Worm (Caenorhabditis elegans) whole organism, young adult: ENCODE data around the gene C24H10.2.

ENCODE experiments used
- B0035.1 ChIP-seq: sonication (generic microtip); optimal IDR thresholded peaks from 2 replicates; lab custom pipeline; 2016; ENCODE audit warnings: missing genetic modification characterization, mild to moderate bottlenecking, missing compliant biosample characterization, missing genotype, missing genetic modification reagents
- B0336.3 ChIP-seq: fragments of 200-800 bp; sonication (Bioruptor generic); IDR thresholded peaks from 2 replicates; pipeline ENCODE4 v1.3.6; 2022; ENCODE audit warnings: missing genetic modification characterization, missing compliant biosample characterization
- F33H1.4 ChIP-seq: fragments of 200-800 bp; sonication (Bioruptor generic); IDR thresholded peaks from 2 replicates; pipeline ENCODE4 v1.3.6; 2022; ENCODE audit warnings: missing genetic modification reagents, missing genetic modification characterization, missing compliant biosample characterization
- F37B4.10 ChIP-seq: fragments of 200-800 bp; sonication (Bioruptor generic); IDR thresholded peaks from 2 replicates; pipeline ENCODE4 v1.3.6; 2022; ENCODE audit warnings: missing genetic modification characterization, missing compliant biosample characterization
- F49E8.2 ChIP-seq: sonication (generic microtip); optimal IDR thresholded peaks from 3 replicates; lab custom pipeline; 2017; ENCODE audit warnings: missing genetic modification characterization, mild to moderate bottlenecking, missing compliant biosample characterization, antibody characterized with exemption, moderate library complexity; ENCODE audit not compliant: insufficient read depth
- F52B5.7 ChIP-seq: sonication (generic microtip); optimal IDR thresholded peaks from 2 replicates; lab custom pipeline; 2016; ENCODE audit warnings: mild to moderate bottlenecking, missing genetic modification characterization, missing compliant biosample characterization
- F57A8.1 ChIP-seq: fragments of 200-800 bp; sonication (Bioruptor generic); optimal IDR thresholded peaks from 2 replicates; lab custom pipeline; 2018; ENCODE audit warnings: mild to moderate bottlenecking, missing genetic modification characterization, moderate library complexity, missing compliant biosample characterization
- K12H6.12 ChIP-seq: fragments of 200-800 bp; sonication (Bioruptor generic); optimal IDR thresholded peaks from 2 replicates; lab custom pipeline; 2018; ENCODE audit warnings: mild to moderate bottlenecking, missing genetic modification characterization, missing compliant biosample characterization
- T07F8.4 ChIP-seq: sonication (generic microtip); optimal IDR thresholded peaks from 2 replicates; lab custom pipeline; 2016; ENCODE audit warnings: mild to moderate bottlenecking, missing genetic modification characterization, moderate library complexity, missing compliant biosample characterization
- T26A5.8 ChIP-seq: sonication (generic microtip); optimal IDR thresholded peaks from 2 replicates; lab custom pipeline; 2016; ENCODE audit warnings: missing genetic modification characterization, missing compliant biosample characterization
- Y53G8AR.9 ChIP-seq: fragments of 200-800 bp; sonication (Bioruptor generic); conservative IDR thresholded peaks from 2 replicates; pipeline ENCODE4 v1.3.6; 2022; ENCODE audit warnings: missing genetic modification reagents, missing genetic modification characterization, missing compliant biosample characterization
- Y56A3A.18 ChIP-seq: fragments of 200-800 bp; sonication (Bioruptor generic); IDR thresholded peaks from 2 replicates; pipeline ENCODE4 v1.3.6; 2022; ENCODE audit warnings: missing genetic modification reagents, missing genetic modification characterization, missing compliant biosample characterization
- ZK185.1 ChIP-seq: sonication (generic microtip); optimal IDR thresholded peaks from 2 replicates; lab custom pipeline; 2016; ENCODE audit warnings: mild to moderate bottlenecking, missing genetic modification characterization, missing compliant biosample characterization; ENCODE audit not compliant: poor library complexity, severe bottlenecking
- akir-1 ChIP-seq: fragments of 200-800 bp; sonication (Bioruptor generic); optimal IDR thresholded peaks from 2 replicates; lab custom pipeline; 2018; ENCODE audit warnings: mild to moderate bottlenecking, missing genetic modification characterization, moderate library complexity, missing compliant biosample characterization
- aptf-3 ChIP-seq: fragments of 200-800 bp; sonication (Bioruptor generic); IDR thresholded peaks from 2 replicates; pipeline ENCODE4 v1.3.6; 2022; ENCODE audit warnings: missing genetic modification characterization, missing compliant biosample characterization
- attf-5 ChIP-seq: fragments of 200-800 bp; sonication (Bioruptor generic); optimal IDR thresholded peaks from 2 replicates; lab custom pipeline; 2018; ENCODE audit warnings: mild to moderate bottlenecking, missing genetic modification characterization, missing compliant biosample characterization
- bed-1 ChIP-seq: fragments of 200-800 bp; sonication (Bioruptor generic); IDR thresholded peaks from 2 replicates; pipeline ENCODE4 v1.3.6; 2022; ENCODE audit warnings: missing genetic modification reagents, missing genetic modification characterization, missing compliant biosample characterization
- cebp-1 ChIP-seq, 2 experiments: fragments of 200-800 bp in 1 of 2; sonication (Bioruptor generic) in 1 of 2; sonication (generic microtip) in 1 of 2; IDR thresholded peaks in 1 of 2; optimal IDR thresholded peaks in 1 of 2; 2 replicates each; pipeline versions ENCODE4 v1.3.6 to Lab custom; 2017 to 2022; ENCODE audit warnings: missing compliant biosample characterization in 2 of 2, missing genetic modification characterization in 2 of 2, mild to moderate bottlenecking in 1 of 2, missing genetic modification reagents in 1 of 2, moderate library complexity in 1 of 2
- cebp-2 ChIP-seq: fragments of 200-800 bp; sonication (Bioruptor generic); IDR thresholded peaks from 2 replicates; pipeline ENCODE4 v1.3.6; 2022; ENCODE audit warnings: missing genetic modification characterization, missing compliant biosample characterization
- ceh-40 ChIP-seq: fragments of 200-800 bp; sonication (Bioruptor generic); IDR thresholded peaks from 2 replicates; pipeline ENCODE4 v1.3.6; 2022; ENCODE audit warnings: missing genetic modification characterization, missing compliant biosample characterization
- chd-7 ChIP-seq: sonication (generic microtip); optimal IDR thresholded peaks from 2 replicates; lab custom pipeline; 2016; ENCODE audit warnings: mild to moderate bottlenecking, missing genetic modification characterization, moderate library complexity, missing compliant biosample characterization
- dpff-1 ChIP-seq: sonication (generic microtip); optimal IDR thresholded peaks from 2 replicates; lab custom pipeline; 2017; ENCODE audit warnings: mild to moderate bottlenecking, missing genetic modification characterization, missing compliant biosample characterization
- egl-44 ChIP-seq: fragments of 200-800 bp; sonication (Bioruptor generic); IDR thresholded peaks from 2 replicates; pipeline ENCODE4 v1.3.6; 2022; ENCODE audit warnings: missing genetic modification reagents, missing genetic modification characterization, missing compliant biosample characterization
- egrh-3 ChIP-seq: fragments of 200-800 bp; sonication (Bioruptor generic); IDR thresholded peaks from 2 replicates; pipeline ENCODE4 v1.3.6; 2022; ENCODE audit warnings: missing genetic modification reagents, missing genetic modification characterization, missing compliant biosample characterization
- ets-4 ChIP-seq: fragments of 200-800 bp; sonication (Bioruptor generic); optimal IDR thresholded peaks from 2 replicates; lab custom pipeline; 2018; ENCODE audit warnings: mild to moderate bottlenecking, missing genetic modification characterization, missing compliant biosample characterization
- him-1 ChIP-seq: sonication (generic microtip); optimal IDR thresholded peaks from 2 replicates; lab custom pipeline; 2016; ENCODE audit warnings: missing genotype, missing genetic modification reagents, missing genetic modification characterization, missing compliant biosample characterization
- lag-1 ChIP-seq: fragments of 200-800 bp; sonication (Bioruptor generic); IDR thresholded peaks from 2 replicates; pipeline ENCODE4 v1.3.6; 2022; ENCODE audit warnings: missing genetic modification reagents, missing genetic modification characterization, missing compliant biosample characterization
- lin-40 ChIP-seq: sonication (generic microtip); optimal IDR thresholded peaks from 2 replicates; lab custom pipeline; 2016; ENCODE audit warnings: missing genetic modification characterization, mild to moderate bottlenecking, missing compliant biosample characterization, missing genotype, missing genetic modification reagents
- lsy-27 ChIP-seq: sonication (generic microtip); optimal IDR thresholded peaks from 2 replicates; lab custom pipeline; 2017; ENCODE audit warnings: missing genetic modification characterization, mild to moderate bottlenecking, missing compliant biosample characterization, antibody characterized with exemption, missing genotype, borderline replicate concordance; ENCODE audit not compliant: insufficient read depth
- mxl-1 ChIP-seq: sonication (generic microtip); optimal IDR thresholded peaks from 2 replicates; lab custom pipeline; 2016; ENCODE audit warnings: missing genetic modification characterization, missing compliant biosample characterization
- nfyb-1 ChIP-seq: fragments of 200-800 bp; sonication (Bioruptor generic); IDR thresholded peaks from 2 replicates; pipeline ENCODE4 v1.3.6; 2022; ENCODE audit warnings: missing genetic modification reagents, missing genetic modification characterization, missing compliant biosample characterization
- nhr-179 ChIP-seq: sonication (generic microtip); optimal IDR thresholded peaks from 2 replicates; lab custom pipeline; 2016; ENCODE audit warnings: mild to moderate bottlenecking, missing genetic modification characterization, missing compliant biosample characterization
- nhr-80 ChIP-seq: sonication (generic microtip); optimal IDR thresholded peaks from 2 replicates; lab custom pipeline; 2016; ENCODE audit warnings: missing genetic modification characterization, missing compliant biosample characterization
- rec-8 ChIP-seq, 2 experiments: sonication (generic microtip); optimal IDR thresholded peaks; 2 replicates each; lab custom pipeline; 2016; ENCODE audit warnings: mild to moderate bottlenecking in 2 of 2, missing genetic modification characterization in 2 of 2, missing genetic modification reagents in 2 of 2, missing genotype in 2 of 2, missing biosample characterization in 1 of 2, missing compliant biosample characterization in 1 of 2, moderate library complexity in 1 of 2
- repo-1 ChIP-seq: sonication (generic microtip); optimal IDR thresholded peaks from 2 replicates; lab custom pipeline; 2017; ENCODE audit warnings: mild to moderate bottlenecking, missing genetic modification characterization, missing compliant biosample characterization
- sdz-38 ChIP-seq: sonication (generic microtip); optimal IDR thresholded peaks from 2 replicates; lab custom pipeline; 2016; ENCODE audit warnings: missing genotype, missing genetic modification characterization, missing compliant biosample characterization
- snpc-3.4 ChIP-seq: sonication (generic microtip); optimal IDR thresholded peaks from 2 replicates; lab custom pipeline; 2017; ENCODE audit warnings: missing genetic modification characterization, mild to moderate bottlenecking, missing compliant biosample characterization, antibody characterized with exemption, moderate library complexity, missing genotype, missing genetic modification reagents
- snpc-4 ChIP-seq, 5 experiments: fragments of 150-350 bp in 1 of 5; sonication (generic microtip) in 4 of 5; optimal IDR thresholded peaks; 2 replicates each; lab custom pipeline; 2014 to 2018; ENCODE audit warnings: missing genetic modification characterization in 5 of 5, missing biosample characterization in 3 of 5, antibody characterized with exemption in 2 of 5, mild to moderate bottlenecking in 2 of 5, missing compliant biosample characterization in 2 of 5, missing genotype in 2 of 5, moderate library complexity in 2 of 5, missing genetic modification reagents in 1 of 5
- tbp1 ChIP-seq: fragments of 200-800 bp; sonication (Bioruptor generic); optimal IDR thresholded peaks from 2 replicates; lab custom pipeline; 2018; ENCODE audit warnings: mild to moderate bottlenecking, missing genetic modification characterization, missing compliant biosample characterization
- tbx-9 ChIP-seq: sonication (generic microtip); optimal IDR thresholded peaks from 2 replicates; lab custom pipeline; 2016; ENCODE audit warnings: borderline replicate concordance, missing genetic modification characterization, inconsistent platforms, missing compliant biosample characterization
- unc-62 ChIP-seq: fragments of 150-350 bp; optimal IDR thresholded peaks from 2 replicates; lab custom pipeline; 2014; ENCODE audit warnings: missing biosample characterization, missing genetic modification reagents, missing genetic modification characterization
- zfh-2 ChIP-seq: fragments of 200-800 bp; sonication (Bioruptor generic); conservative IDR thresholded peaks from 2 replicates; pipeline ENCODE4 v1.3.6; 2022; ENCODE audit warnings: missing genetic modification reagents, missing genetic modification characterization, missing compliant biosample characterization
- ztf-22 ChIP-seq: fragments of 200-800 bp; sonication (Bioruptor generic); optimal IDR thresholded peaks from 2 replicates; lab custom pipeline; 2018; ENCODE audit warnings: mild to moderate bottlenecking, missing genetic modification characterization, moderate library complexity, missing compliant biosample characterization
- ztf-25 ChIP-seq: fragments of 200-800 bp; sonication (Bioruptor generic); IDR thresholded peaks from 2 replicates; pipeline ENCODE4 v1.3.6; 2022; ENCODE audit warnings: missing genetic modification reagents, missing genetic modification characterization, missing compliant biosample characterization

The C24H10.2 gene

DNA sequence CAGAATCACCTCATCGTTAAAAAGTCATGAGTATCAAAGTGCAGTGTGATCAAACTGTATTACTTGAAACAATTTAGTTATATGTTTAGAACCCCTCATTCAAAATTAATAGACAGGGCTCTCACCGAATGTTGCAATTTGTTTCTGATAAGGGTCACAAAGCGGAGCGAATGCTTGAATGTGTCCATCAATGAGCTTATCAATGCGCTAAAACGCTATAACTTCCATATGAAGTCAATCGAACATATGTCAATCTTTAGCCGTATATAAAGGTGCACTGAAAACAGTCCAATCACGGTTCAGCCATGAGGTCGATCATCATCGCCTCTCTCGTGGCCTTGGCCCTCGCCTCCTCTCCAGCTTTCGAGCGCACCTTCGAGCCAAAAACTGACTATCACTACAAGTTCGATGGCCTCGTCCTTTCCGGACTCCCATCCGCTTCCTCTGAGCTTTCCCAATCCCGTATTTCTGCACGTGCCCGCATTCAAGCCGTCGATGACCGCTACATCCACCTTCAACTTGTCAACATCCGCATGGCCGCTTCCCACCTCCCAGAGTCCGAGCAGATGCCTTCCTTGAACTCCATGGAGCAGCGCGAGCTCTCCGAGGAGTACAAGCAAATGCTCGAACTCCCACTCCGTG, 36.5 kb downstream of the C24H10.2 start, which contains the start of gene vit-2 (continued):
- no peak for TF ChIP-seq tbx-9
- TF ChIP-seq ztf-22 (GFP tag; lab: Kevin White, UChicago), result peak; percentile 21
- TF ChIP-seq aptf-3, result no peak
- TF ChIP-seq zfh-2 (GFP tag; lab: Robert Waterston, UW), result peak; percentile 76
- TF ChIP-seq F37B4.10 (GFP tag; lab: Robert Waterston, UW), result no peak
- peak; percentile 86 for TF ChIP-seq unc-62 (GFP tag; lab: Kevin White, UChicago)
- TF ChIP-seq repo-1, result peak; percentile 42
- no peak for TF ChIP-seq ceh-40 (GFP tag; lab: Robert Waterston, UW)
- peak; percentile 45 for TF ChIP-seq ets-4 (GFP tag; lab: Kevin White, UChicago)
- TF ChIP-seq akir-1, result no peak
- peak; percentile 47 for TF ChIP-seq nhr-179 (tag; lab: Kevin White, UChicago)
- peak; percentile 11 for TF ChIP-seq tbp1 (GFP tag; lab: Kevin White, UChicago)
- TF ChIP-seq egl-44 (GFP tag; lab: Robert Waterston, UW), result no peak
- no peak for TF ChIP-seq K12H6.12
- no peak for TF ChIP-seq rec-8 (tag; optimal IDR thresholded peaks at IDR 0.05; lab: Kevin White, UChicago)
- no peak for TF ChIP-seq him-1 (tag; lab: Kevin White, UChicago)
- TF ChIP-seq egrh-3 (GFP tag; lab: Robert Waterston, UW), result peak; percentile 56; the same call in 1 of the 2 replicates
- TF ChIP-seq F49E8.2, result no peak
- TF ChIP-seq nfyb-1, result peak; percentile 83
- TF ChIP-seq ztf-25 (GFP tag; lab: Robert Waterston, UW), result 0 out of 2 replicates have a peak, but pooled peaks have one; percentile 30
- peak; percentile 25 for TF ChIP-seq B0035.1
- TF ChIP-seq nhr-80 (tag; lab: Kevin White, UChicago), result peak; percentile 79
- 0 out of 2 replicates have a peak, but pooled peaks have one; percentile 53 for TF ChIP-seq bed-1 (GFP tag; lab: Robert Waterston, UW)
- no peak for TF ChIP-seq snpc-4 (GFP tag; optimal IDR thresholded peaks at IDR 0.05; lab: Kevin White, UChicago)
- TF ChIP-seq snpc-4 (tag; optimal IDR thresholded peaks at IDR 0.05; lab: Kevin White, UChicago), result peak in 1 of 4 experiments; percentile 16
- TF ChIP-seq cebp-2 (GFP tag; lab: Robert Waterston, UW), result no peak
- TF ChIP-seq T07F8.4 (tag; lab: Kevin White, UChicago), result no peak
- TF ChIP-seq, all 124 proteins: peak for 29

DNA sequence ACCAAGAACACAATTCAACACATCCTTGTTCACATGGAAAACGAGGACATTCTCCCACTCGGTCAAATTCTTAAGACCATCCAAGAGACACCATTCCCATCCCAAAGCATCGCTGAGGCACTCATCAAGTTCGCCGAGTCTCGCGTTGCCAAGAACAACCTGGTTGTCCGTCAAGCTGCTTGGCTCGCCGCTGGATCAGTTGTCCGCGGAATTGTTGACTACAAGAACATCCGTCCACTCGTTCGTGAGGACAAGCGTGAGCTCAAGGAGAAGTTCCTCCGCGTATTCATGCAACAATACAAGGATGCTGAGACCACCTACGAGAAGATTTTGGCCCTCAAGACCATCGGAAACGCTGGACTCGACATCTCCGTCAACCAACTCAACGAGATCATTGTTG, 37.9 kb downstream of the C24H10.2 start:
- 0 out of 2 replicates have a peak, but pooled peaks have one; percentile 21 for TF ChIP-seq zfh-2 (GFP tag; lab: Robert Waterston, UW)
- TF ChIP-seq Y53G8AR.9 (GFP tag; lab: Robert Waterston, UW), result peak; percentile 75
- 0 out of 2 replicates have a peak, but pooled peaks have one; percentile 29 for TF ChIP-seq lag-1 (GFP tag; lab: Robert Waterston, UW)
- TF ChIP-seq cebp-1 (GFP tag; IDR thresholded peaks at IDR 0.05; lab: Robert Waterston, UW), result no peak
- peak; percentile 2 for TF ChIP-seq cebp-1 (tag; optimal IDR thresholded peaks at IDR 0.05; lab: Kevin White, UChicago)
- peak; percentile 25; the same call in 1 of the 2 replicates for TF ChIP-seq Y56A3A.18 (GFP tag; lab: Robert Waterston, UW)
- peak; percentile 57; the same call in 1 of the 2 replicates for TF ChIP-seq cebp-2 (GFP tag; lab: Robert Waterston, UW)
- TF ChIP-seq lsy-27, result no peak
- TF ChIP-seq K12H6.12, result no peak
- TF ChIP-seq nfyb-1, result 0 out of 2 replicates have a peak, but pooled peaks have one; percentile 5

DNA sequence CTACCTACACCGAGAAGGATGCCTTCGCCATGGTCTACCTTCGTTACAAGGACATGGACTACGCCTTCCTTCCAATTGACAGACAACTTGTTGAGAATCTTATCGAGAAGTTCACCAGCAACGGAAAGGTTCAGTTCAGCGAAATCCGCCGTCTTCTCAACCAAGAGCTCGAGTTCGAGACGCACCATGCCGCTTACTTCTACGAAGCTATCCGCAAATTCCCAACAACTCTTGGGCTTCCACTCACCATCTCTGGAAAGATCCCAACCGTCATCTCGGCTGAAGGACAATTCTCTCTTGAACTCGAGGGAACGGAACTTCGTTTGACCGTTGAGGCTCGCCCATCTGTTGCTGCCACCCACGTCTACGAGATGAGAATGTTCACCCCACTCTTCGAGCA, 39.0 kb downstream of the C24H10.2 start:
- TF ChIP-seq ZK185.1 (tag; lab: Kevin White, UChicago), result peak; percentile 59
- TF ChIP-seq F57A8.1 (GFP tag; lab: Kevin White, UChicago), result no peak
- no peak for TF ChIP-seq chd-7 (tag; lab: Kevin White, UChicago)
- TF ChIP-seq mxl-1 (tag; lab: Kevin White, UChicago), result no peak
- TF ChIP-seq dpff-1 (tag; lab: Kevin White, UChicago), result no peak
- TF ChIP-seq ceh-40 (GFP tag; lab: Robert Waterston, UW), result no peak
- no peak for TF ChIP-seq B0336.3 (GFP tag; lab: Robert Waterston, UW)
- TF ChIP-seq F52B5.7 (tag; lab: Kevin White, UChicago), result peak; percentile 3
- TF ChIP-seq snpc-3.4 (tag; lab: Kevin White, UChicago), result no peak
- TF ChIP-seq T26A5.8 (tag; lab: Kevin White, UChicago), result no peak
- no peak for TF ChIP-seq lin-40
- TF ChIP-seq sdz-38 (tag; lab: Kevin White, UChicago), result no peak
- TF ChIP-seq attf-5 (GFP tag; lab: Kevin White, UChicago), result no peak
- no peak for TF ChIP-seq lsy-27
- TF ChIP-seq F33H1.4, result no peak
